Worm (Caenorhabditis elegans): ENCODE measurements around the gene C18B2.3.

Gene C18B2.3

DNA sequence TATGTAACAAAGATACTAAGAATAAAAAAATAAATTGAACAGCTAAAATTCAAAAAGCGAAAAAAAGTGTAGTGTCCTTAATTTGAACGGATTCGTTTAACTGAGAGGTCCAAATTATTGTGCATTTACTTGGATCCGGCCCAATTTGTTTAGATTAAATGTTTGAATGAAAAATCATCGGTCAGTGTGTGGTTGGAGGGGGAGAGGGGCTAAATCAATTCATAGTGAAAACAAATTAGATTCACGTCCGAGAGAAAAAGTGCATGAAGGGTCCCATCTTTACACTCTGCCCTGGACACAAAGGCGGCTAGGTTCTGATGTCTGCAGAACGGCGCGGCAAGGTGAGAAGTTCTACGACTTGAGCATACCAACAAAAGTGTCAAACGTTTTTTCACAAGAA lies 17.2 kb downstream of the C18B2.3 start:
- TF ChIP-seq fkh-10 (GFP tag; optimal IDR thresholded peaks at IDR 0.05) (no peak), aha-1 (tag) (no peak), nhr-237 (tag; optimal IDR thresholded peaks at IDR 0.05) (no peak)

DNA sequence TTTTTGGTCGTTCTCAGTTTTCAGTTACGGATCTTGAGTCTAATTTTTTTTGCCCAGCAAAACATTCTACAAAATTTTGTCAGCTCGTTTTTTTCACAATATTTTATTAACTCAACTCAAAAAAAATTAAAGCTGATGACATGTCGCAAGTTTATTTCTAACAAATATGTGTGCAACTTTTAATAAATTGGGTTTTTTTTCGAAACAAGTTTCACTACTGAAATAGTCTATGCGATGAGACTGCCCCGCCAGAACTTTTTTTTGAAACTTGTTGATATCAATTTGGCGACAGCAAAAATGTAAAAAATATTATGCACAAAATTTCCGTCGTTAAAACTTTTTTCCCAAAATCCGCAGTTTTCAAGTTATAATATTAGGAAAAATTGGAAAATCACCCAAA lies 21.5 kb downstream of the C18B2.3 start, which contains the start of gene C18B2.2:
TSS of gene C18B2.2 (plus strand) at position 301 of the 400 bp plus-strand sequence.
- TF ChIP-seq spr-3 (GFP tag; optimal IDR thresholded peaks at IDR 0.05): no peak
- TF ChIP-seq aha-1 (tag): peak; percentile 61

DNA sequence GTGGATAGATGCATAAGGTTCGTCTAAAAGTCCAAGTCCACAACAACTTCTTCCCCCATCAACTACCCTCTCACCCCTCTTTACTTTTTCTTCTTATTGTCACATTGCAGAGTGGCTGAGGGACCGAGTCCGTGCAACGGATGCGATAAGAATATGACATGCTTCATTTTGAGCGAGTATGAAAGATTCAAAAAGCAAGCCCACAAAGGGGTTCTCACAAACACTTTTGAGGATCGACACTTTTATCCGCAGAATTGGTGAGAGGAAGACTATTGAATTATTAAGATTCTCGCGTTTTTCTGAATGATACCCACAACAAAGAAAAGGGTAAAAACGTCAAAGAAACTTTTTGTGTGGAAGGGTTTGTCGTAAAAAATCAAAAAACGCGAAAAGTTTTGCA lies 24.0 kb downstream of the C18B2.3 start:
- TF ChIP-seq hif-1 (tag; optimal IDR thresholded peaks at IDR 0.05): no peak
- peak in 1 of 2 experiments; percentile 54 for TF ChIP-seq unc-62 (GFP tag; optimal IDR thresholded peaks at IDR 0.05 in 1 of 2)
- no peak for TF ChIP-seq unc-62 (tag; optimal IDR thresholded peaks at IDR 0.05)

DNA sequence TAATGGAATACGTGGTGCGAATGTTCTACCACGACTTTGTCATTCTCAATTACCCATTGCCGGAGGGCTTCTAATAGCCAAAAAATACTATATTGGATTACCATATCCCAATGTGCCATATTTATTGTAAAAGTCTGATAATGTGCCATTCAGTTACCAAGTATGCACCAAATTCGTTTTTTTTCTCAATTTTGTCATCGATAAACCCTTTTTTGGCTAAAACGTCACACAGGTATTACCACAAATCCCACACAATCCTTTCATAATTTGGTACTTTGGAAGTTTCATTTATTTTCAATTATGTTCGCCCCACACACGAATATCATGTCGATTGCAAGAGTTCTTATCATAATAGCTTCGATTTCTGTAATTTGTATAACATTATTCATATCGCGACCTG lies 26.4 kb downstream of the C18B2.3 start, which contains the start of gene vep-2:
TSS of gene vep-2 (plus strand) at position 301 of the 400 bp plus-strand sequence.
- TF ChIP-seq unc-39 (tag; optimal IDR thresholded peaks at IDR 0.05) (no peak), madf-5 (GFP tag; IDR thresholded peaks at IDR 0.05) (no peak), egl-43 (GFP tag; IDR thresholded peaks at IDR 0.05) (no peak), ces-1 (GFP tag; optimal IDR thresholded peaks at IDR 0.05) (no peak), lin-15B (tag; optimal IDR thresholded peaks at IDR 0.05) (no peak), nhr-237 (tag; optimal IDR thresholded peaks at IDR 0.05) (no peak), D1046.2 (GFP tag; IDR thresholded peaks at IDR 0.05) (no peak), snpc-4 (tag; optimal IDR thresholded peaks at IDR 0.05) (no peak), unc-62 (GFP tag; optimal IDR thresholded peaks at IDR 0.05 in 1 of 2) (no peak), unc-62 (tag; optimal IDR thresholded peaks at IDR 0.05) (no peak), fos-1 (tag; optimal IDR thresholded peaks at IDR 0.05) (no peak), duxl-1 (tag; optimal IDR thresholded peaks at IDR 0.05; ENCODE audit: poor library complexity) (no peak)

DNA sequence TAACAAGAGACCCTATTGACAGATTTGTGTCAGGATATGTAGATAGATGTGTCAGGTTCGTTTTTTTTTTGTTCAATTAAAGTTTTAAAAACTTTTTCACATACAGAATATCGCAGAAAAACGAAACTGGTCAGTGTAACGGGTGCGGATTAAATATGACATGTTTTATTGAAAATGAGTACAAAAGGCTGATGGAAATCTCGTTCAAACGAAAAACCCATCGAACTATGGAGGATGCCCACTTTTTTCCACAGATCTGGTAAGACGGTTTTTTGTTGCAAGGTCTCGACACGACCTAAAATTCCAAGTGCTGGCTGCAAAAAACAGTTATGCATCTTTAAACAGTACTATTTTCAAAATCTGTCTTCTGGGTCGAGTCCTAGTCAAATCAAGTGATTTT lies 28.5 kb downstream of the C18B2.3 start:
- TF ChIP-seq cey-2 (tag; optimal IDR thresholded peaks at IDR 0.05; ENCODE audit: borderline replicate concordance, insufficient read depth): no peak
- TF ChIP-seq T20F7.1 (GFP tag; optimal IDR thresholded peaks at IDR 0.05): no peak
- TF ChIP-seq aha-1 (tag): peak; percentile 58
- TF ChIP-seq unc-62 (GFP tag; optimal IDR thresholded peaks at IDR 0.05 in 1 of 2): peak in 1 of 2 experiments; percentile 93
- TF ChIP-seq unc-62 (tag; optimal IDR thresholded peaks at IDR 0.05): no peak
- no peak for TF ChIP-seq unc-39 (tag; optimal IDR thresholded peaks at IDR 0.05)
- TF ChIP-seq arid-1 (GFP tag; conservative IDR thresholded peaks at IDR 0.05): no peak
- TF ChIP-seq lim-7 (GFP tag; IDR thresholded peaks at IDR 0.05): no peak
- TF ChIP-seq spr-3 (GFP tag; optimal IDR thresholded peaks at IDR 0.05): no peak
- no peak for TF ChIP-seq lir-3 (tag; optimal IDR thresholded peaks at IDR 0.05)
- no peak for TF ChIP-seq hmg-1.1 (GFP tag; IDR thresholded peaks at IDR 0.05)
- no peak for TF ChIP-seq lin-39 (tag; optimal IDR thresholded peaks at IDR 0.05)
- no peak for TF ChIP-seq ceh-28 (tag; optimal IDR thresholded peaks at IDR 0.05)

DNA sequence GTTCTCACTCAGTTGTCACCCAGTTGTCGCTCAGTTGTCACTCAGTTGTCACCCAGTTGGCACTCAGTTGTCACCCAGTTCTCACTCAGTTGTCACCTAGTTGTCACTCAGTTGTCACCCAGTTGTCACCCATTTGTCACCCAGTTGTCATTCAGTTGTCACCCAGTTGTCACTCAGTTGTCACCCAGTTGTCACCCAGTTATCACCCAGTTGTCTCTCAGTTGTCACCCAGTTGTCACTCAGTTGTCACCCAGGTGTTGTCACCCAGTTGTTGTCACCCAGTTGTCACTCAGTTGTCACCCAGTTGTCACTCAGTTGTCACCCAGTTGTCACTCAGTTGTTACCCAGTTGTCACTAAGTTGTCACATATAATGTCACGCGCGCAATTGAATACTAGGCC lies 29.9 kb downstream of the C18B2.3 start:
- TF ChIP-seq ctbp-1 (GFP tag; IDR thresholded peaks at IDR 0.05) (no peak), lim-7 (GFP tag; IDR thresholded peaks at IDR 0.05) (peak; percentile 66), php-3 (GFP tag; IDR thresholded peaks at IDR 0.05) (no peak), unc-62 (GFP tag; optimal IDR thresholded peaks at IDR 0.05 in 1 of 2) (no peak), unc-62 (tag; optimal IDR thresholded peaks at IDR 0.05) (no peak), attf-4 (tag; optimal IDR thresholded peaks at IDR 0.05) (no peak), dmd-9 (GFP tag; IDR thresholded peaks at IDR 0.05) (no peak), dpl-1 (GFP tag; optimal IDR thresholded peaks at IDR 0.05) (no peak), lin-38 (GFP tag; IDR thresholded peaks at IDR 0.05) (no peak), zag-1 (tag; optimal IDR thresholded peaks at IDR 0.05) (no peak), ZK337.2 (GFP tag; IDR thresholded peaks at IDR 0.05) (0 out of 2 replicates have a peak, but pooled peaks have one; percentile 11), snpc-1.2 (GFP tag; IDR thresholded peaks at IDR 0.05) (peak; percentile 13; the same call in 1 of the 2 replicates), dmd-8 (GFP tag; IDR thresholded peaks at IDR 0.05) (0 out of 2 replicates have a peak, but pooled peaks have one; percentile 20), ama-1 (optimal IDR thresholded peaks at IDR 0.05) (no peak), madf-5 (GFP tag; IDR thresholded peaks at IDR 0.05) (peak in 1 of 2 experiments; percentile 56; a peak in 1 of 4 replicates), daf-19 (GFP tag; conservative IDR thresholded peaks at IDR 0.05) (no peak), Y75B8A.6 (GFP tag; IDR thresholded peaks at IDR 0.05) (peak; percentile 77; the same call in 1 of the 2 replicates), hmg-1.1 (GFP tag; IDR thresholded peaks at IDR 0.05) (no peak), ceh-44 (GFP tag; IDR thresholded peaks at IDR 0.05) (peak; percentile 7; the same call in 1 of the 2 replicates), Y5F2A.4 (GFP tag; optimal IDR thresholded peaks at IDR 0.05) (no peak), lsy-2 (tag; optimal IDR thresholded peaks at IDR 0.05) (no peak), arid-1 (GFP tag; conservative IDR thresholded peaks at IDR 0.05) (0 out of 2 replicates have a peak, but pooled peaks have one; percentile 3), Y48G9A.11 (GFP tag; IDR thresholded peaks at IDR 0.05) (peak; percentile 56)
